Worm (Caenorhabditis elegans) whole organism, midembryonic: ENCODE data around the gene F45D3.3.

Experiments
- T22C8.4 ChIP-seq: fragments of 200-800 bp; sonication (Bioruptor generic); IDR thresholded peaks from 2 replicates; pipeline ENCODE4 v1.3.6; 2022; ENCODE audit warnings: missing genetic modification characterization, missing compliant biosample characterization
- cog-1 ChIP-seq: sonication (generic microtip); optimal IDR thresholded peaks from 2 replicates; lab custom pipeline; 2016; ENCODE audit warnings: missing genetic modification characterization, missing compliant biosample characterization
- flt-1 ChIP-seq: fragments of 200-800 bp; sonication (Bioruptor generic); IDR thresholded peaks from 2 replicates; pipeline ENCODE4 v1.3.6; 2022; ENCODE audit warnings: missing genetic modification characterization, missing compliant biosample characterization
- klf-2 ChIP-seq: fragments of 200-800 bp; sonication (Bioruptor generic); conservative IDR thresholded peaks from 2 replicates; pipeline ENCODE4 v1.3.6; 2022; ENCODE audit warnings: missing genetic modification reagents, missing genetic modification characterization, missing compliant biosample characterization
- med-1 ChIP-seq: sonication (generic microtip); optimal IDR thresholded peaks from 2 replicates; lab custom pipeline; 2017; ENCODE audit warnings: missing genetic modification characterization, mild to moderate bottlenecking, missing compliant biosample characterization, antibody characterized with exemption, missing genetic modification reagents; ENCODE audit not compliant: insufficient read depth
- ref-1 ChIP-seq: fragments of 200-800 bp; sonication (Bioruptor generic); conservative IDR thresholded peaks from 2 replicates; pipeline ENCODE4 v1.3.6; 2022; ENCODE audit warnings: missing genetic modification reagents, missing genetic modification characterization, missing compliant biosample characterization
- tab-1 ChIP-seq: fragments of 200-800 bp; sonication (Bioruptor generic); IDR thresholded peaks from 2 replicates; pipeline ENCODE4 v1.3.6; 2022; ENCODE audit warnings: missing genetic modification characterization, missing compliant biosample characterization
- ztf-23 ChIP-seq: fragments of 200-800 bp; sonication (Bioruptor generic); IDR thresholded peaks from 2 replicates; pipeline ENCODE4 v1.3.6; 2022; ENCODE audit warnings: missing genetic modification reagents, missing genetic modification characterization, missing compliant biosample characterization
- ztf-29 ChIP-seq: fragments of 200-800 bp; sonication (Bioruptor generic); IDR thresholded peaks from 2 replicates; pipeline ENCODE4 v1.3.6; 2022; ENCODE audit warnings: missing genetic modification reagents, missing genetic modification characterization, missing compliant biosample characterization

F45D3.3 gene

ce11 chrV:12536409-12537038, 13.7 kb downstream of the F45D3.3 start:
- no peak for TF ChIP-seq cog-1 (tag; lab: Kevin White, UChicago)
- no peak for TF ChIP-seq tab-1 (GFP tag; lab: Robert Waterston, UW)
- no peak for TF ChIP-seq T22C8.4 (GFP tag; lab: Robert Waterston, UW)
- TF ChIP-seq ref-1 (GFP tag; lab: Robert Waterston, UW), result no peak
- no peak for TF ChIP-seq flt-1 (GFP tag; lab: Robert Waterston, UW)
- TF ChIP-seq med-1 (GFP tag; lab: Kevin White, UChicago), result no peak
- TF ChIP-seq ztf-23 (GFP tag; lab: Robert Waterston, UW), result no peak
- TF ChIP-seq klf-2 (GFP tag; lab: Robert Waterston, UW), result no peak

- TF ChIP-seq klf-2 (GFP tag; lab: Robert Waterston, UW) (no peak), med-1 (GFP tag; lab: Kevin White, UChicago) (no peak), flt-1 (GFP tag; lab: Robert Waterston, UW) (no peak), T22C8.4 (GFP tag; lab: Robert Waterston, UW) (no peak), ztf-29 (GFP tag; lab: Robert Waterston, UW) (no peak), ref-1 (GFP tag; lab: Robert Waterston, UW) (no peak), tab-1 (GFP tag; lab: Robert Waterston, UW) (no peak), ztf-23 (GFP tag; lab: Robert Waterston, UW) (no peak), cog-1 (tag; lab: Kevin White, UChicago) (no peak)
Measured at ce11 chrV:12534941-12535340, 15.2 kb downstream of the F45D3.3 start.

- TF ChIP-seq flt-1 (GFP tag; lab: Robert Waterston, UW) (no peak), tab-1 (GFP tag; lab: Robert Waterston, UW) (no peak), med-1 (GFP tag; lab: Kevin White, UChicago) (no peak)
Measured at ce11 chrV:12533635-12534150, 16.5 kb downstream of the F45D3.3 start.

ce11 chrV:12532369-12532768, 17.8 kb downstream of the F45D3.3 start:
- TF ChIP-seq klf-2 (GFP tag; lab: Robert Waterston, UW), result no peak
- TF ChIP-seq ref-1 (GFP tag; lab: Robert Waterston, UW), result no peak
- no peak for TF ChIP-seq tab-1 (GFP tag; lab: Robert Waterston, UW)
- no peak for TF ChIP-seq T22C8.4 (GFP tag; lab: Robert Waterston, UW)
- TF ChIP-seq cog-1 (tag; lab: Kevin White, UChicago), result no peak

- no peak for TF ChIP-seq ref-1 (GFP tag; lab: Robert Waterston, UW)
Measured at ce11 chrV:12531084-12531483, 19.1 kb downstream of the F45D3.3 start.

- TF ChIP-seq cog-1 (tag; lab: Kevin White, UChicago) (no peak), ztf-29 (GFP tag; lab: Robert Waterston, UW) (no peak), ref-1 (GFP tag; lab: Robert Waterston, UW) (no peak), klf-2 (GFP tag; lab: Robert Waterston, UW) (no peak), T22C8.4 (GFP tag; lab: Robert Waterston, UW) (no peak), flt-1 (GFP tag; lab: Robert Waterston, UW) (no peak), ztf-23 (GFP tag; lab: Robert Waterston, UW) (no peak), med-1 (GFP tag; lab: Kevin White, UChicago) (no peak), tab-1 (GFP tag; lab: Robert Waterston, UW) (no peak)
Measured at ce11 chrV:12530129-12530528, 20.1 kb downstream of the F45D3.3 start.

ce11 chrV:12528919-12529318, 21.3 kb downstream of the F45D3.3 start:
- TF ChIP-seq flt-1 (GFP tag; lab: Robert Waterston, UW), result no peak
- TF ChIP-seq T22C8.4 (GFP tag; lab: Robert Waterston, UW), result no peak
- no peak for TF ChIP-seq med-1 (GFP tag; lab: Kevin White, UChicago)
- no peak for TF ChIP-seq ztf-23 (GFP tag; lab: Robert Waterston, UW)
- no peak for TF ChIP-seq cog-1 (tag; lab: Kevin White, UChicago)
- TF ChIP-seq klf-2 (GFP tag; lab: Robert Waterston, UW), result no peak
- no peak for TF ChIP-seq ref-1 (GFP tag; lab: Robert Waterston, UW)
- no peak for TF ChIP-seq tab-1 (GFP tag; lab: Robert Waterston, UW)
- no peak for TF ChIP-seq ztf-29 (GFP tag; lab: Robert Waterston, UW)

- TF ChIP-seq ztf-23 (GFP tag; lab: Robert Waterston, UW) (no peak), flt-1 (GFP tag; lab: Robert Waterston, UW) (no peak), tab-1 (GFP tag; lab: Robert Waterston, UW) (no peak), ref-1 (GFP tag; lab: Robert Waterston, UW) (no peak), cog-1 (tag; lab: Kevin White, UChicago) (no peak), med-1 (GFP tag; lab: Kevin White, UChicago) (no peak), ztf-29 (GFP tag; lab: Robert Waterston, UW) (no peak), T22C8.4 (GFP tag; lab: Robert Waterston, UW) (no peak), klf-2 (GFP tag; lab: Robert Waterston, UW) (no peak)
Measured at ce11 chrV:12526758-12527157, 23.4 kb downstream of the F45D3.3 start, which contains the start of gene F45D3.1. TSS of gene F45D3.1 (plus strand) at chrV:12527058.

- TF ChIP-seq cog-1 (tag; lab: Kevin White, UChicago) (no peak), ztf-29 (GFP tag; lab: Robert Waterston, UW) (no peak), ztf-23 (GFP tag; lab: Robert Waterston, UW) (no peak), med-1 (GFP tag; lab: Kevin White, UChicago) (no peak), klf-2 (GFP tag; lab: Robert Waterston, UW) (no peak), flt-1 (GFP tag; lab: Robert Waterston, UW) (no peak), T22C8.4 (GFP tag; lab: Robert Waterston, UW) (no peak), ref-1 (GFP tag; lab: Robert Waterston, UW) (no peak), tab-1 (GFP tag; lab: Robert Waterston, UW) (no peak)
Measured at ce11 chrV:12526124-12526523, 24.1 kb downstream of the F45D3.3 start.
